Fruit fly (Drosophila melanogaster): Measurements from ENCODE around the gene CG16825.

The CG16825 gene

DNA sequence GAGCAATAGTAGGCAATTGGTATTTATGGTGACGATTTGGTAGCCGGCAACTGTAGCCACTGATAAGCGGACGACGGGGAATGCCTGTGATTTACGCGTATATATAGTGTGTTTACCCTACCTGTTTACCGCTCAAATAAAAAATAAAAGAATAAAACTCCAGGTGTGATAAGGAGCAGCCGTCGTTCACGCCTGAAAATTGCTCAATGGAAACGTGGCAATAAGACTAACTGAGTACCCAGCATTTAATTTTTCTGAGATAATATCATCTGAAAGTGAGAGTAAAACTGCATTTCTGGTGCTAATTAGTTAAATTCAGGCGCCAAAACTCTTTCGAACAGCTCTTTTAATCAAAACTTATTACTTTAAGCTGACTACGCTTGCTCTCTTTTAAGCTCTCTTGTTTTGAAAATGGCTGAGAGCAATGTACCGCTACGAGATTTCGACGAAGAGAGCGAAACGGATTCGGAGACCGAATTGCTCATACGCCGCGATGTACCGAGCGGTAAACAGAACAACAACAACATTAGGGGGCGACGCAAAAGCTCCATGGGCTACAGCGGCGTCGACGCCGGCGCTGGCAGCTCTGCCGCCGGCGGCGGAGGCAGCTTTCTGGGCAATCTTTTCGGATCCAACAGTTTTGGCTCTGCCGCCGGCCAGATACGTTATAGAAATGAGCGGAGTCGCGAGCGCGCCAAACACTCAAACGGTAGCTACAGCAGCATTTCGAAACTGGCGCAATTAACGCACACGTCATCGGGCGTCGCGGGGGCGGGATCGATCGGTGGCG, 14.1 kb upstream of the CG16825 start (continued):
- TF ChIP-seq CG8765 (GFP tag; IDR thresholded peaks at IDR 0.05) (peak; percentile 20; the same call in 1 of the 2 replicates), CG12104 (GFP tag; optimal IDR thresholded peaks at IDR 0.05) (peak; percentile 71), GATAe (GFP tag; conservative IDR thresholded peaks at IDR 0.05) (peak; percentile 65), shn (GFP tag; optimal IDR thresholded peaks at IDR 0.05) (peak; percentile 21), CG9437 (GFP tag; optimal IDR thresholded peaks at IDR 0.05) (peak; percentile 33), CG10543 (GFP tag; optimal IDR thresholded peaks at IDR 0.05) (peak; percentile 86), ind (GFP tag; optimal IDR thresholded peaks at IDR 0.05) (no peak), gt (GFP tag; IDR thresholded peaks at IDR 0.05) (no peak), Scr (GFP tag; IDR thresholded peaks at IDR 0.05; ENCODE audit: partially characterized antibody) (peak; percentile 50), CG6854 (GFP tag; optimal IDR thresholded peaks at IDR 0.05) (peak; percentile 75), mld (GFP tag; IDR thresholded peaks at IDR 0.05; ENCODE audit: partially characterized antibody) (no peak), sc (optimal IDR thresholded peaks at IDR 0.05) (no peak), sc (GFP tag; optimal IDR thresholded peaks at IDR 0.05) (peak; percentile 54), CG33213 (GFP tag; optimal IDR thresholded peaks at IDR 0.05) (peak; percentile 74), CG17568 (GFP tag; optimal IDR thresholded peaks at IDR 0.05) (peak; percentile 93), CG4707 (GFP tag; optimal IDR thresholded peaks at IDR 0.05) (peak; percentile 73), Asciz (GFP tag; optimal IDR thresholded peaks at IDR 0.05) (peak; percentile 94), CG5180 (GFP tag; optimal IDR thresholded peaks at IDR 0.05) (peak; percentile 83), CG11723 (GFP tag; optimal IDR thresholded peaks at IDR 0.05) (peak; percentile 72), dmrt99B (tag; optimal IDR thresholded peaks at IDR 0.05) (peak; percentile 79), lab (GFP tag; optimal IDR thresholded peaks at IDR 0.05) (peak; percentile 92), Fer3 (tag; optimal IDR thresholded peaks at IDR 0.05) (peak; percentile 88), Sry-β (GFP tag; optimal IDR thresholded peaks at IDR 0.05) (no peak), CG9609 (GFP tag; optimal IDR thresholded peaks at IDR 0.05) (no peak), h (optimal IDR thresholded peaks at IDR 0.05) (no peak), Doc3 (GFP tag; IDR thresholded peaks at IDR 0.05; ENCODE audit: partially characterized antibody) (0 out of 3 replicates have a peak, but pooled peaks have one; percentile 11), NK7.1 (GFP tag; optimal IDR thresholded peaks at IDR 0.05) (peak; percentile 31), Kr (GFP tag; optimal IDR thresholded peaks at IDR 0.05) (peak; percentile 18), ATbp (GFP tag; optimal IDR thresholded peaks at IDR 0.05) (peak; percentile 96), CG17385 (GFP tag; optimal IDR thresholded peaks at IDR 0.05) (peak; percentile 81), CG12299 (tag; optimal IDR thresholded peaks at IDR 0.05) (peak; percentile 77), gro (GFP tag; optimal IDR thresholded peaks at IDR 0.05) (peak; percentile 92), CG14860 (GFP tag; IDR thresholded peaks at IDR 0.05; ENCODE audit: partially characterized antibody) (no peak), CG7786 (GFP tag; optimal IDR thresholded peaks at IDR 0.05) (no peak), CG11560 (tag; IDR thresholded peaks at IDR 0.05) (no peak), Dll (GFP tag; IDR thresholded peaks at IDR 0.05; ENCODE audit: partially characterized antibody) (peak; percentile 66; the same call in 3 of the 4 replicates), CG12236 (GFP tag; optimal IDR thresholded peaks at IDR 0.05) (peak; percentile 73), nau (GFP tag; optimal IDR thresholded peaks at IDR 0.05) (peak; percentile 91), CG31224 (GFP tag; IDR thresholded peaks at IDR 0.05) (no peak), CG17359 (tag; optimal IDR thresholded peaks at IDR 0.05) (peak; percentile 88), Hmr (GFP tag; optimal IDR thresholded peaks at IDR 0.05) (peak; percentile 91), pfk (GFP tag; optimal IDR thresholded peaks at IDR 0.05) (peak; percentile 57), CG2202 (tag; optimal IDR thresholded peaks at IDR 0.05) (peak; percentile 70), CG1603 (tag; optimal IDR thresholded peaks at IDR 0.05) (peak; percentile 84), Usf (GFP tag; optimal IDR thresholded peaks at IDR 0.05) (no peak), CG3726 (GFP tag; IDR thresholded peaks at IDR 0.05) (peak; percentile 74; the same call in 1 of the 3 replicates), nmo (GFP tag; optimal IDR thresholded peaks at IDR 0.05) (no peak), trem (tag; optimal IDR thresholded peaks at IDR 0.05) (no peak)
